Worm (Caenorhabditis elegans): ENCODE results near the gene C17C3.15.

The C17C3.15 gene

DNA sequence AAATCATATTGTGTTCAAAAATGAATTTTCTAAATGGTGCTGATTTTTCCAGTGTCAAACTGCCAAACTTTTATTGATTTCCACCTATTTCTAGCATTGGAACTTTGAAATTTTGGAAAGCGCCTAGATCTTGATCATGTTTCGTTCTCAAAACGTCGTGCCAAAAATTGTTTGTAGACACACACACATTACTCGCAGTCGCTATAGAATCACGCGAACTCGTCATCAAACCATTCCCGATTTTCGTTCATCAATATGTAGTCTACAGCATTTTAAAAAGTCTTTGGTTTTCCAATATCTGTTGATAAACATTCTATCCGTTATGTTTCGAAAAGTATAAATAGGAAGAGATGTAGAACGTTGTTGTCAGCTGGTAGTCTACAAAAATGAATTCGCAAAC is at the start of gene C17C3.15, which contains the start of gene C17C3.1:
TSS of gene C17C3.15 (plus strand) at position 383 of the 400 bp plus-strand sequence.
TSS of gene C17C3.1 (plus strand) at position 301 of the 400 bp plus-strand sequence.
- TF ChIP-seq lir-3 (tag; optimal IDR thresholded peaks at IDR 0.05; ENCODE audit: poor library complexity) (no peak), hpl-2 (GFP tag; optimal IDR thresholded peaks at IDR 0.05) (no peak), grh-1 (GFP tag; IDR thresholded peaks at IDR 0.05) (no peak), ces-1 (GFP tag; optimal IDR thresholded peaks at IDR 0.05) (no peak), zip-4 (GFP tag; optimal IDR thresholded peaks at IDR 0.05) (no peak), pqm-1 (tag; optimal IDR thresholded peaks at IDR 0.05) (no peak), nhr-71 (tag; optimal IDR thresholded peaks at IDR 0.05) (peak; percentile 9), nhr-28 (tag; optimal IDR thresholded peaks at IDR 0.05) (no peak), nhr-84 (tag; optimal IDR thresholded peaks at IDR 0.05) (no peak), fos-1 (tag; optimal IDR thresholded peaks at IDR 0.05) (no peak), elt-2 (tag; optimal IDR thresholded peaks at IDR 0.05) (no peak), irx-1 (tag; optimal IDR thresholded peaks at IDR 0.05) (no peak), fkh-8 (tag; optimal IDR thresholded peaks at IDR 0.05) (no peak), fkh-4 (tag; optimal IDR thresholded peaks at IDR 0.05; ENCODE audit: borderline replicate concordance) (no peak), ceh-90 (tag; optimal IDR thresholded peaks at IDR 0.05) (no peak), nhr-77 (tag; optimal IDR thresholded peaks at IDR 0.05) (no peak), tlp-1 (tag; optimal IDR thresholded peaks at IDR 0.05) (no peak), blmp-1 (tag; optimal IDR thresholded peaks at IDR 0.05) (no peak), nhr-85 (tag) (peak; percentile 78), mdl-1 (tag; optimal IDR thresholded peaks at IDR 0.05) (no peak), F16B12.6 (tag; optimal IDR thresholded peaks at IDR 0.05) (no peak), isw-1 (GFP tag; IDR thresholded peaks at IDR 0.05) (no peak), alr-1 (tag; optimal IDR thresholded peaks at IDR 0.05; ENCODE audit: borderline replicate concordance) (no peak), sup-37 (GFP tag; optimal IDR thresholded peaks at IDR 0.05) (no peak), pax-3 (tag; optimal IDR thresholded peaks at IDR 0.05) (no peak), dsc-1 (tag; optimal IDR thresholded peaks at IDR 0.05) (no peak), lin-14 (GFP tag; optimal IDR thresholded peaks at IDR 0.05) (peak; percentile 11)

DNA sequence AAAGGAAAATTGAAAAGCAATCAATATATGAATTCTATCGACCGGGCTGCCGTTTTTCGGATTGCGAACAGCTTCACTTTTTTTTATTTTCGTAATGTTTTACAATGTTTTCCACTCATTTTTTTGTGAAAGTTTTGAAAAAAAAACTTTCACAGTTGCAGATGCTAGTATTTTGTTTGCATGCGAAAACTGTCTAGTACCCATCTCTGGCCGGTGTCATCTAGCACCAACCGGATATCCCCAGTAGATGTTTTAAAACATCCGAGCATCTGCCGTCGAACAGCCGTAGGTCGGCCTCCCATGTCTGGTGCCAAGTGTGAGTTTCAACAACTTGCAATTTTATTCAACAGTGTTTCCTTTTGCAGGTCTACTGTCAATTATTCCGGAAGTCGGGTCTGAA is 49.0 kb upstream of the C17C3.15 start, which contains the start of gene ZK177.12:
TSS of gene ZK177.12 (plus strand) at position 301 of the 400 bp plus-strand sequence.
- TF ChIP-seq rnt-1 (tag; optimal IDR thresholded peaks at IDR 0.05): no peak
- TF ChIP-seq lin-39 (tag; optimal IDR thresholded peaks at IDR 0.05): no peak

DNA sequence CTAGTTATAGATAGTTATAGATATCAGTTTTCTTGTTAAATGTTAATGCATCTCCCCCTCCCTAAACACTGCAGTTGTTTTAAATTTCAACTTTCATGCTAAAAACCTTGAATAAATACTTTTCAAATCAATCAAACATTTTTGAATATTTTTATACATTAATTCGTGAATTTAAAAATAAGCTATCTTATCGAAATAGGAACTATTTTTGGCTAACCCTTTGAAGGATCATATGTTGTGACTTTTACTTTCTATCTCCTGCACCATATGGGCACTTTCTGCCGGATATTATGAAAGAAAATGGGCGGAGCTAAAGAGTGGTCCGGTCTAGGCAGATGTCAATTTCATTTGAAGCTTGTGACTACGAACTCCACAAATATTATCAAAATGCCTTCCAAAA is 47.8 kb upstream of the C17C3.15 start, which contains the start of gene ZK177.11:
TSS of gene ZK177.11 (plus strand) at position 301 of the 400 bp plus-strand sequence.
- TF ChIP-seq grh-1 (GFP tag; IDR thresholded peaks at IDR 0.05) (no peak), ets-5 (GFP tag; IDR thresholded peaks at IDR 0.05) (no peak), ces-1 (GFP tag; optimal IDR thresholded peaks at IDR 0.05) (no peak), alr-1 (tag; optimal IDR thresholded peaks at IDR 0.05; ENCODE audit: borderline replicate concordance) (no peak), hpl-2 (GFP tag; optimal IDR thresholded peaks at IDR 0.05) (no peak), egl-13 (tag; optimal IDR thresholded peaks at IDR 0.05) (no peak), ceh-90 (tag; optimal IDR thresholded peaks at IDR 0.05) (no peak), elt-3 (tag; optimal IDR thresholded peaks at IDR 0.05) (no peak), blmp-1 (tag; optimal IDR thresholded peaks at IDR 0.05) (no peak), lin-39 (tag; optimal IDR thresholded peaks at IDR 0.05) (no peak), skn-1 (tag; optimal IDR thresholded peaks at IDR 0.05) (no peak), mdl-1 (tag; optimal IDR thresholded peaks at IDR 0.05) (no peak), ceh-88 (GFP tag; IDR thresholded peaks at IDR 0.05) (no peak), mef-2 (tag; optimal IDR thresholded peaks at IDR 0.05) (no peak), mep-1 (tag; optimal IDR thresholded peaks at IDR 0.05) (no peak)

DNA sequence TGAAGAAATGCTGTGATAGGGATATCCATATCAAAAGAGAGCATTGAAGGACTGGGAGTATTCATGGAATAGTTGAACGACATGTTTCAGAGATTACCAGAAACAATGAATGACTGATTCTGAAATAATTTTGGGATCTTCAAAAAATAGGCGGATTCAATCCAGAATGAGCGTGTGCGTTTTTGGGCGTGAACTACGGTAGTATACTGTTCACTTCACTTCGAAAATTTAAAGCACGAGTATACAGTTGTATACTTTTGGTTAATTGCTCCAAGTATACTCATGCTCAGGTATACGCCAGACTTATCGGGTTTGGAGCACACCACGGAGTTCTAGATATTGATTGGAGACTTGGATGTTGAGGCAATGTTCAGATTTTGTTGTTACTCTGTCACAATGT is 45.2 kb upstream of the C17C3.15 start, which contains the start of gene tbx-35:
TSS of gene tbx-35 (minus strand) at position 101 of the 400 bp plus-strand sequence.
- TF ChIP-seq ceh-8 (GFP tag; optimal IDR thresholded peaks at IDR 0.05): no peak
- no peak for TF ChIP-seq mab-9 (GFP tag; IDR thresholded peaks at IDR 0.05)
- TF ChIP-seq jun-1 (tag; optimal IDR thresholded peaks at IDR 0.05): no peak
- TF ChIP-seq ceh-90 (tag; optimal IDR thresholded peaks at IDR 0.05): no peak
- TF ChIP-seq mep-1 (tag; optimal IDR thresholded peaks at IDR 0.05): no peak
- no peak for TF ChIP-seq nhr-76 (tag; optimal IDR thresholded peaks at IDR 0.05)
- TF ChIP-seq skn-1 (tag; optimal IDR thresholded peaks at IDR 0.05): no peak
- no peak for TF ChIP-seq ces-1 (GFP tag; optimal IDR thresholded peaks at IDR 0.05)
- TF ChIP-seq mdl-1 (tag; optimal IDR thresholded peaks at IDR 0.05): no peak
- TF ChIP-seq sup-37 (GFP tag; optimal IDR thresholded peaks at IDR 0.05): no peak
- no peak for TF ChIP-seq pax-3 (tag; optimal IDR thresholded peaks at IDR 0.05)
- TF ChIP-seq zip-4 (GFP tag; optimal IDR thresholded peaks at IDR 0.05): no peak
- TF ChIP-seq hpl-2 (GFP tag; optimal IDR thresholded peaks at IDR 0.05): no peak
- TF ChIP-seq snu-23 (GFP tag; optimal IDR thresholded peaks at IDR 0.05): no peak
- no peak for TF ChIP-seq sptf-1 (tag; optimal IDR thresholded peaks at IDR 0.05)
- no peak for TF ChIP-seq unc-86 (tag; optimal IDR thresholded peaks at IDR 0.05)
- TF ChIP-seq fos-1 (tag; optimal IDR thresholded peaks at IDR 0.05): no peak
- TF ChIP-seq lin-13 (GFP tag; optimal IDR thresholded peaks at IDR 0.05): no peak
